Fruit fly (Drosophila melanogaster): Measurements from ENCODE around the gene DCX-EMAP.
A peak's percentile ranks its signal among the peaks of the same experiment; 100 is the strongest.

DCX-EMAP gene

dm6 chr3L:14925602-14926001, 22.0 kb downstream of the DCX-EMAP start (continued):
- TF ChIP-seq bigmax (GFP tag; optimal IDR thresholded peaks at IDR 0.05) (no peak), zf30C (GFP tag; optimal IDR thresholded peaks at IDR 0.05) (peak; percentile 42)

- TF ChIP-seq Camta (GFP tag; optimal IDR thresholded peaks at IDR 0.05) (no peak), CTCF (GFP tag; optimal IDR thresholded peaks at IDR 0.05) (peak; percentile 97), Six4 (GFP tag; optimal IDR thresholded peaks at IDR 0.05) (no peak), CG2199 (GFP tag; IDR thresholded peaks at IDR 0.05) (0 out of 3 replicates have a peak, but pooled peaks have one; percentile 18), phol (tag; optimal IDR thresholded peaks at IDR 0.05) (peak; percentile 30), Doc3 (GFP tag; IDR thresholded peaks at IDR 0.05; ENCODE audit: partially characterized antibody) (peak; percentile 45; the same call in 2 of the 3 replicates), CG3995 (GFP tag; optimal IDR thresholded peaks at IDR 0.05) (peak; percentile 88), Ssrp (tag; optimal IDR thresholded peaks at IDR 0.05) (no peak), Lhr (GFP tag; optimal IDR thresholded peaks at IDR 0.05) (peak; percentile 45), nmo (GFP tag; optimal IDR thresholded peaks at IDR 0.05) (peak; percentile 26), E2f1 (GFP tag; IDR thresholded peaks at IDR 0.05) (no peak), BEAF-32 (GFP tag; optimal IDR thresholded peaks at IDR 0.05) (peak; percentile 70), pho (GFP tag; optimal IDR thresholded peaks at IDR 0.05) (no peak), Scr (GFP tag; IDR thresholded peaks at IDR 0.05; ENCODE audit: partially characterized antibody) (peak; percentile 65), lab (GFP tag; optimal IDR thresholded peaks at IDR 0.05) (no peak), Dp (GFP tag; optimal IDR thresholded peaks at IDR 0.05) (peak; percentile 97), CG7963 (GFP tag; IDR thresholded peaks at IDR 0.05; ENCODE audit: partially characterized antibody) (peak; percentile 42; the same call in 1 of the 3 replicates), Poxn (GFP tag; IDR thresholded peaks at IDR 0.05) (no peak), Drgx (GFP tag; IDR thresholded peaks at IDR 0.05) (no peak), CG8290 (GFP tag; optimal IDR thresholded peaks at IDR 0.05) (peak; percentile 12), CG8290 (tag; optimal IDR thresholded peaks at IDR 0.05) (no peak), ssp (GFP tag; IDR thresholded peaks at IDR 0.05) (no peak), ato (GFP tag; IDR thresholded peaks at IDR 0.05; ENCODE audit: partially characterized antibody) (peak; percentile 48; the same call in 1 of the 2 replicates), fd96Cb (tag; optimal IDR thresholded peaks at IDR 0.05) (no peak), Sry-δ (GFP tag; optimal IDR thresholded peaks at IDR 0.05) (peak; percentile 81), chif (GFP tag; optimal IDR thresholded peaks at IDR 0.05) (no peak), HLH4C (GFP tag; IDR thresholded peaks at IDR 0.05; ENCODE audit: partially characterized antibody) (peak; percentile 73), ap (GFP tag; IDR thresholded peaks at IDR 0.05) (no peak), amos (GFP tag; IDR thresholded peaks at IDR 0.05; ENCODE audit: partially characterized antibody) (peak; percentile 73), CG18599 (GFP tag; optimal IDR thresholded peaks at IDR 0.05) (no peak), Stat92E (GFP tag; optimal IDR thresholded peaks at IDR 0.05) (peak in 1 of 3 experiments; percentile 61), al (GFP tag; IDR thresholded peaks at IDR 0.05) (no peak), CG34224 (GFP tag; IDR thresholded peaks at IDR 0.05; ENCODE audit: partially characterized antibody) (peak; percentile 55), crp (GFP tag; optimal IDR thresholded peaks at IDR 0.05) (no peak), Hand (GFP tag; optimal IDR thresholded peaks at IDR 0.05) (no peak), Bgb (GFP tag; IDR thresholded peaks at IDR 0.05; ENCODE audit: partially characterized antibody) (no peak; the same call in 1 of the 2 replicates), tup (GFP tag; optimal IDR thresholded peaks at IDR 0.05) (no peak), sr (GFP tag; IDR thresholded peaks at IDR 0.05) (no peak), CG17829 (tag; optimal IDR thresholded peaks at IDR 0.05) (peak; percentile 49), CG2129 (GFP tag; IDR thresholded peaks at IDR 0.05; ENCODE audit: partially characterized antibody) (peak; percentile 29; the same call in 1 of the 2 replicates), CG34422 (GFP tag; IDR thresholded peaks at IDR 0.05) (no peak), CG1603 (tag; optimal IDR thresholded peaks at IDR 0.05) (peak; percentile 63), sens (GFP tag) (peak; percentile 66), CG15696 (tag; optimal IDR thresholded peaks at IDR 0.05) (no peak), unc-4 (GFP tag; IDR thresholded peaks at IDR 0.05; ENCODE audit: partially characterized antibody) (no peak), pfk (GFP tag; optimal IDR thresholded peaks at IDR 0.05) (no peak)
These were observed 39.2 kb downstream of the DCX-EMAP start for dm6 chr3L:14942769-14943168.
